Worm (Caenorhabditis elegans): ENCODE measurements around the gene C07H6.9.
A peak's percentile ranks its signal among the peaks of the same experiment; 100 is the strongest.

The C07H6.9 gene

ce11 chrIII:7488303-7488702 lies 11.0 kb downstream of the C07H6.9 start (continued):
- TF ChIP-seq sox-4 (tag; optimal IDR thresholded peaks at IDR 0.05) (no peak), nhr-237 (tag; optimal IDR thresholded peaks at IDR 0.05) (no peak), xbp-1 (tag; optimal IDR thresholded peaks at IDR 0.05) (peak; percentile 5), ceh-90 (tag; optimal IDR thresholded peaks at IDR 0.05) (no peak), lin-15B (tag; optimal IDR thresholded peaks at IDR 0.05) (no peak), hlh-4 (tag; optimal IDR thresholded peaks at IDR 0.05) (no peak), lir-3 (tag; optimal IDR thresholded peaks at IDR 0.05; ENCODE audit: poor library complexity) (no peak), zag-1 (tag; optimal IDR thresholded peaks at IDR 0.05) (no peak), unc-62 (GFP tag; optimal IDR thresholded peaks at IDR 0.05) (no peak), nhr-77 (tag; optimal IDR thresholded peaks at IDR 0.05) (peak; percentile 15), irx-1 (tag; optimal IDR thresholded peaks at IDR 0.05) (no peak), lin-39 (tag; optimal IDR thresholded peaks at IDR 0.05) (no peak), fkh-10 (GFP tag; optimal IDR thresholded peaks at IDR 0.05) (no peak), ces-1 (GFP tag; optimal IDR thresholded peaks at IDR 0.05) (no peak), lsy-2 (tag; optimal IDR thresholded peaks at IDR 0.05) (peak; percentile 22 to 47), nhr-19 (GFP tag; conservative IDR thresholded peaks at IDR 0.05) (no peak), blmp-1 (tag; optimal IDR thresholded peaks at IDR 0.05) (peak; percentile 91), hlh-17 (GFP tag; optimal IDR thresholded peaks at IDR 0.05; ENCODE audit: borderline replicate concordance) (no peak), nhr-28 (tag; optimal IDR thresholded peaks at IDR 0.05) (no peak), ama-1 (optimal IDR thresholded peaks at IDR 0.05) (no peak), unc-130 (tag; optimal IDR thresholded peaks at IDR 0.05) (peak; percentile 32), mef-2 (tag; optimal IDR thresholded peaks at IDR 0.05) (no peak), ztf-11 (tag; optimal IDR thresholded peaks at IDR 0.05) (no peak), egl-13 (tag; optimal IDR thresholded peaks at IDR 0.05) (no peak), pag-3 (tag; optimal IDR thresholded peaks at IDR 0.05; ENCODE audit: borderline replicate concordance, insufficient read depth) (peak; percentile 99), fkh-8 (tag; optimal IDR thresholded peaks at IDR 0.05) (no peak), hpl-2 (GFP tag; optimal IDR thresholded peaks at IDR 0.05) (no peak), ceh-63 (GFP tag; optimal IDR thresholded peaks at IDR 0.05) (no peak), mdl-1 (tag; optimal IDR thresholded peaks at IDR 0.05) (no peak), aha-1 (tag; optimal IDR thresholded peaks at IDR 0.05) (no peak), C16A3.4 (tag; optimal IDR thresholded peaks at IDR 0.05) (peak; percentile 36), fos-1 (tag; optimal IDR thresholded peaks at IDR 0.05) (no peak), fkh-4 (tag; optimal IDR thresholded peaks at IDR 0.05; ENCODE audit: borderline replicate concordance) (no peak), ceh-88 (GFP tag; IDR thresholded peaks at IDR 0.05) (no peak), F16B12.6 (tag; optimal IDR thresholded peaks at IDR 0.05) (no peak), mab-9 (GFP tag; IDR thresholded peaks at IDR 0.05) (no peak), unc-98 (GFP tag; IDR thresholded peaks at IDR 0.05) (no peak), nhr-11 (tag; optimal IDR thresholded peaks at IDR 0.05) (no peak), swsn-7 (tag; optimal IDR thresholded peaks at IDR 0.05) (no peak), nhr-12 (tag; optimal IDR thresholded peaks at IDR 0.05) (no peak), isw-1 (GFP tag; IDR thresholded peaks at IDR 0.05) (no peak), efl-1 (optimal IDR thresholded peaks at IDR 0.05) (peak in 1 of 2 experiments; percentile 3), efl-1 (GFP tag; optimal IDR thresholded peaks at IDR 0.05 in 1 of 2) (peak in 1 of 2 experiments; percentile 6)

- TF ChIP-seq C34B4.2 (tag; optimal IDR thresholded peaks at IDR 0.05) = no peak
- TF ChIP-seq unc-130 (tag; optimal IDR thresholded peaks at IDR 0.05) = no peak
- no peak for TF ChIP-seq lsy-2 (tag; optimal IDR thresholded peaks at IDR 0.05)
- TF ChIP-seq nhr-47 (tag; optimal IDR thresholded peaks at IDR 0.05) = no peak
- TF ChIP-seq xbp-1 (tag; optimal IDR thresholded peaks at IDR 0.05) = no peak
- no peak for TF ChIP-seq dpl-1 (GFP tag; optimal IDR thresholded peaks at IDR 0.05)
- no peak for TF ChIP-seq ets-5 (GFP tag; IDR thresholded peaks at IDR 0.05)
- TF ChIP-seq ztf-11 (tag; optimal IDR thresholded peaks at IDR 0.05) = no peak
- no peak for TF ChIP-seq nhr-11 (tag; optimal IDR thresholded peaks at IDR 0.05)
These were observed 14.5 kb downstream of the C07H6.9 start for ce11 chrIII:7484765-7485164.
